Fruit fly (Drosophila melanogaster) S2 (cell line): Measurements from ENCODE around the gene CG13360.

Source experiments
- CG8478 ChIP-seq: fragments of >200 bp; optimal IDR thresholded peaks from 2 replicates; lab custom pipeline; 2018
- CTCF ChIP-seq, 2 experiments: fragments of >200 bp; optimal IDR thresholded peaks; 2 replicates each; lab custom pipeline; 2018

Gene CG13360

DNA sequence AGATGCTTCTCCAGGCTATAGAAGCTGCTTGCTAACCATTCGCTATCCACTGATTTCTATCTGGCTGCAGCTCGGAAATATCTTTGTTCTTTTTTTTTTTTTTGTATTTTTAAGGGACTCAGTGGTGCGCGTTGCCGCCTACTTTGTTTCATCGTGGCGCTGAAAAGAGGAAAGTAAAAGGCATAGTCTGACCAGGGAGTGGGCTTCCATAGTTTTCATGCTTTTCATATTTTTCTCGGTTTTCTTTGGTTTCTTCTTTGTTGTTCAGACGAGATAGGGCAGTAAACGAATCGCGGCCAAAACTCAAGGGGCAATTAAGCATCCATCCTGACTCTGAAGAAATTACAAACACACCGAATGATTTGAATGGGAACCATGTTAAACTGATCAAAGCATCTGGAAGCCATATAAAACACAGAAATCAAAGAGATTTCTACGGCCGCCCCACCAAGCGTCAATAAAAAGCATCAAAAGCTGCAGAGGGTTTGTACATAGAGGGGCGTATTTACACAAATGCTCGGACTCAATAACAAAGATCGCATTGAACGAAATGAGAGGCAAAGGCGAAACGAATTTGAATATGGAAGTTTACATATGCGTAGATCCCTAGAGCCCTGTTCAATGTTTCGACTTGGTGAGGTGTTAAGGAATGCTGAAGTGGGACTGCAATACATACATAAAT lies 17.4 kb downstream of the CG13360 start:
- TF ChIP-seq CG8478 (lab: Kevin White, UChicago) (no peak), CTCF (optimal IDR thresholded peaks at IDR 0.05; lab: Kevin White, UChicago) (no peak)

DNA sequence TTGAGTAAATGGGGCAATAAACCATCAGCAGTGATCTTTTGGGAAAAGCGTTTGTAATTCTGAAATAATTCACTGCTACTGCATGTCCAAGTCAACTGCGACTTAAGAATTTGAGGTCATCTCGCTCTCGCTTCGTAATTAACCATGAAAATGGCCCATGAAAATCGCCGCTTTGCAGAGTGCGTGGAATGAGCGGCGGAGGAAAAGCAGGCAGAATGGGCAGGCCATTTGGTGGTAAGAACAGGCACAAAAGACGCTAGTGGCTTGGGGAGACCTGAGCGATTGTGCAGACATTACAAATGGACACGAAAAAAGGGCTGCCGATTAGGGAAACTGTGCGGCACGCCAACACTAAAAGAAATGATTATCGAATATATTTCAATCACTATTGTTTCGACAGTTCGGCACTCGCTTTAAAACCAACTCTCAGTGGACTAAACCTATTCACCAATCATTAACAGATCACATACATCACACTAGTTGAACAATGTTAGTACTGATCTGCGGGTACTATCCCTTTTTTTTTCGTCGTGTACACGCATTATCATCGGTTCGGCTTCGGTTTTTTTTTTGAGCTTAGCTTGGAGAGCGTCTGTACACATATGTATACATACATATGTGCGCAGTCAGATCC lies 18.3 kb downstream of the CG13360 start:
- TF ChIP-seq CG8478 (lab: Kevin White, UChicago) = no peak
- TF ChIP-seq CTCF (optimal IDR thresholded peaks at IDR 0.05; lab: Kevin White, UChicago) = no peak

DNA sequence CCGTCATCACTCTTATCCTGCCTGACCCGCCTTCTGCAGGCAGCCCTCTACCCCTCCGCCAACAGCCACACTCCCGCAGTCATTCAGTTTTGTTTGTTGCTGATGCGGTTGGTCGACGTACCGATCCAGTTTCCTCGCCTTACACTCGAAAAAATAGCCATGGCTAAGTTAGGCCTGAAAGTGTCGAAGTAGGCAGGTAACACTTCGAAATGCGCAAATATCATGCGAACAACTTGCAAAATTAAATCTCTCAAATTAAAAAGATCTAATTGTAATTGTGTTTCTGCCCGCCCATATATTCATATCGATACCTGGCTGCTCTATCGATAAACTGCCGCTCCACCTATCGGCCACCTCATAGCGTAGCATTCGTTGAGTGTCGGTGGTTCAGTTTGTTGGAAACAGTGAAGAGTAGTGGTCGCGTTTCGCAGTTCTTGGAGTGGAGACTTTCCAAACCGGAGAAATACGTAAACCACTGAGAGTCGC lies 20.2 kb downstream of the CG13360 start, which contains the start of gene fz3:
fz3 (plus strand) TSS at position 307 of the 486 bp plus-strand sequence.
- TF ChIP-seq CG8478 (lab: Kevin White, UChicago) (no peak), CTCF (optimal IDR thresholded peaks at IDR 0.05; lab: Kevin White, UChicago) (peak; percentile 75)

DNA sequence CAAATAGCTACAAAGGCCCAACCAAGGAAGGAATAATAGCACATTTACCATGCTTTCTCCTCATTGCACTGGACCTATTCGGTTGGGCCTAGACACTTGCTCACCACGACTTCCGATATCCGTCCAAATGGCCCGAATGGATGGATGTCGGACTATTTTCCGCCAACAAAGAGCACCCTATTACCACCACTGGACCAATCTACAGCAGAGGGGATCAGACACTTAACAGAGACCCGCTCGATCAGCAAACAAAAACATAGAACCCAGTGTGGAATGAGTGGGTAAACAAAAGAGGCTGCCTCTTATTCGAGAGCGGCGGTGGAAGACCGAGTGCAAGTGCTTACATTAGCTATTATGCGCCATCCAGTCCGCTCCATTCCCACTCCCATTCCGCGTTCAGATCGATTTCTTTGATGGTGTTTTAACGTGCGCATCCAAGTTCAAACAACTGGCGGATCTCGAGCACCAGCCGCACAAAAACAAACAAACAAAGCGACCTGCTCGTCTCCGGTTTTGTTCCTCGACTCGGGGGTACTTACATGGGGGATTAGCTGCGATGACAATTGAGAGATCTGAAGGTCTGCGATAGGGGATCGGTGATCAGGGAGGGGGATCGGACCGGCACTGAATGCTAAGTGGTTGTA lies 21.3 kb downstream of the CG13360 start:
- TF ChIP-seq CG8478 (lab: Kevin White, UChicago) (no peak), CTCF (optimal IDR thresholded peaks at IDR 0.05; lab: Kevin White, UChicago) (no peak)

DNA sequence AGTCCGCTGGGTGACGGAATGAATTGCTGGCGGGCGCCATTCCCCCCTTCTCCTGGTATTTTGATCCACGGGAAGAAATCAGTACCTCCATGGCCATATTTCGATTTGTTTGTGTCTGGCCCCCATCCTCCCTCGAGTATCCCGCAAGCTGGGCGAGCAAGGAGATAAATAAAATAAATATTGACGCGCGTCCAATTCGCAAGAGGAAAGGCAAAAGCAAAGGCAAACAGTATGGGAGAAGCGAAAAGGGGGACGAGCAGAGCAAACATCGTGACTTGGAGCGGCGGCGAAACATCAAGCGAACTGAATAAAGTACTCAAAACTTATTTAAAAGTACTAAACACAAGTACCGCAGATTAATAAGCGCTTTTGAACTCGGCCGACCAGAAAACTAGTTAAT lies 22.0 kb downstream of the CG13360 start:
- TF ChIP-seq CTCF (optimal IDR thresholded peaks at IDR 0.05; lab: Kevin White, UChicago) (no peak), CG8478 (lab: Kevin White, UChicago) (no peak)

DNA sequence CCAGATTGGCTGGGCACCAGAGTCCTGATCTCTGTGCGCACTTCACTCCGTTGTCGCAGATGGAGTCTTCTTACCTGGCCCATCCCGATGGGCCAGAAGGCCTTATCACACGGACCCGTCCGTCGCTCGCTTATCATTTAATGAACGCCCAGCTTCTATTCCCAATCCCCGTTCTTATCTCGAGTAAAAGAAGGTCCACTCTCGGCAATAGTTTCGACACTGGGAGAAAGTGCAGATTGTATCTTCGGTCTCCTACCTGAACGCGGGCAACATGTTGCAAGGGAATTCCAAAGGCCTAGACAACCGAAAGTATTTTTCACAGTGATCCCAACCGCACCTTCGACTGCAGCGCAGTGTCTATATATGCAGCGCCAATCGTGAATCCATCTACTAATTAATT lies 23.8 kb downstream of the CG13360 start:
- no peak for TF ChIP-seq CTCF (optimal IDR thresholded peaks at IDR 0.05; lab: Kevin White, UChicago)
- TF ChIP-seq CG8478 (lab: Kevin White, UChicago) = no peak

DNA sequence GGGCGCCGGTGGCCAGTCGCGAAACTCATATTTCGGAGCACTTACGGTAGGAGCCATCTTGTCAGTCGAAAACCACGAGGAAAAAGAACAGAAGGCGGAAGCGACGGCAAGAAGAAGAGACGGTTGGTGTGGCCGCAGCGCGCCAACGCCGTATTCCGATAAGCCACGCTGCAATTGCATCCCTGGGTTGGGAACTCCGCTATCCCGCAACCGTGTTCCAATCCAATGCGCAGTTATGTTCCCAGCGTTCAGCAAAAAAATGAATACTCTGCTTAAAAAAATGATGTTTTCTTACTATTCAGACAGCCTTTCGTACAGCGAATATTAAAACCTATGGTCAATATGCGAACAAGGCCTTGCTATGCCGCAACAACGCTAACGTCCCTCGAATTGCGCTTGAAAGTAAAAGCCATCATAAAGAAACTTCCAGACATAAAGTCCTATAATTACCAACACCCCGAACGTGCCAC lies 24.8 kb downstream of the CG13360 start, which contains the start of gene RpL22:
RpL22 (minus strand) TSS at position 92 of the 470 bp plus-strand sequence.
- TF ChIP-seq CTCF (optimal IDR thresholded peaks at IDR 0.05; lab: Kevin White, UChicago) (peak; percentile 66 to 69), CG8478 (lab: Kevin White, UChicago) (no peak)

DNA sequence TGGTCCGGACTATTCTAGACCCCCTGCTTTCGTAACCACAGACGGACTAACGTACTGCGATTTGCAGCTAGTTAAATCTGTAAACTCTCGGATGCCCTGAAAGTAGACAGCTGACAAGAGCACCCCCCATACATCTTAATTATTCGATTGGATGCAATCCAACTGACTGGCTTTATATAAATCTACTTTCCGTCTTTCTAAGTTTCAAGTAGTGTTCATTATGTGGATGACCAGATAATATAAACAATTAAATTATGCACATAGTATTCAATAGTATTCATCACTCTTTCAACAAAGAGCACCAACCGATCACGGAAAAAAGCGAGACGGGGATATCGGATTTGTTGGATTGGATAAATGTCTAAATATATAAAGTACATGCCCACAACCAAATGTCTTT lies 27.8 kb downstream of the CG13360 start:
- TF ChIP-seq CTCF (optimal IDR thresholded peaks at IDR 0.05; lab: Kevin White, UChicago) (no peak), CG8478 (lab: Kevin White, UChicago) (no peak)

DNA sequence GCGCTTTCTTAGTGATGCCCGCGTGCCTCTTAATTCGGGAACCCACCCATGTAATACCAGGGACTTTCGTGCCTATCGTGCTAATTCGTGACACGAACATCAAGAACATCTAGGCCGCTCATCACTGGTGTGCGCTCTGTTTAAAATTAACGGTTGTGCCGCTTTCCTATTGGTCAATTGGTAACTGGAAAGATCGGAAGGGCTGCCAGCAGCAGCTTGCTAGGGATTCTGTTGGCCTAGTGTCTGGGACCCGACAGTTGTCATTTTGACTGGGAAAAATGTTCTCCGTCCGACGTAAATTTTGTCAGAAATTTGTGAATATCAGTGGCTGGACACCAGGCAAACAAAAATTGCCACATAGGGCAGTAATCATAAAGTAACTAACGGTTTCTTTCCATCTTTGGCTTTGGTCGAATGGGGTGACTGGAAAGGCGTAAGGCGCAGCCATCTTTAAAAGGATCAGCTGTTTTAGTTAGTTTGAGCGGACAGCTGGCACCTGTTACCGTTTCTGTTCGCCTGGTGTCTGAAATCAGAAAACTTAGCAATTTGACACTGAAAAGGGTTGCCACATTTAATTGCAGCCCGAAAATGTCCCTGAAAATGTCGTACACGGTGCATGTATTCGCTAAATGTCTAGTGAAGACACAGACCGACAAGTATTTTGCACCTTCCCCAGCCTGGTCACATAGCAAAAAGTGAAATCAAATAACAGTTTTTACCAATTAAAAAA lies 30.8 kb downstream of the CG13360 start, which contains the start of gene CG5273:
CG5273 (plus strand) TSS at position 703 of the 730 bp plus-strand sequence.
- TF ChIP-seq CTCF (optimal IDR thresholded peaks at IDR 0.05; lab: Kevin White, UChicago) (peak; percentile 60 to 68), CG8478 (lab: Kevin White, UChicago) (no peak)

DNA sequence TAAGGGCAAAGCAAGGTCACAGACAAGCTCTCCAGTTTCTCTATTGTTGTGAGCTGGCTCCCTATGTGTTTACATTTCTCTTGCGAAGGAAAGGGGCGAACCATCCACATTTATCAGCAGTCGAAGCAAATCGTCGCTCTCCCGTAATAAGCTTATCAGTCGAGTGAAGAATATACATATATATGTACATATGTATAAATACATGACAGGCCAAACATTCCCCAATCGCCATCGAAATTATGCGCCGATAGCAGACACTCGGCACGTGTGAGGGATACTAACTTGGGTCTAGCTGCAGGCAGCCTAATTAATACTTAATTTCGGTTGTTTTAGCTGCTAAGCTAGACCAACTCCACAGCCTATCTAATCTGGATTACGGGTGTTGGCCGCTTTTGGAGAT lies 33.0 kb downstream of the CG13360 start:
- no peak for TF ChIP-seq CTCF (optimal IDR thresholded peaks at IDR 0.05; lab: Kevin White, UChicago)
- no peak for TF ChIP-seq CG8478 (lab: Kevin White, UChicago)

DNA sequence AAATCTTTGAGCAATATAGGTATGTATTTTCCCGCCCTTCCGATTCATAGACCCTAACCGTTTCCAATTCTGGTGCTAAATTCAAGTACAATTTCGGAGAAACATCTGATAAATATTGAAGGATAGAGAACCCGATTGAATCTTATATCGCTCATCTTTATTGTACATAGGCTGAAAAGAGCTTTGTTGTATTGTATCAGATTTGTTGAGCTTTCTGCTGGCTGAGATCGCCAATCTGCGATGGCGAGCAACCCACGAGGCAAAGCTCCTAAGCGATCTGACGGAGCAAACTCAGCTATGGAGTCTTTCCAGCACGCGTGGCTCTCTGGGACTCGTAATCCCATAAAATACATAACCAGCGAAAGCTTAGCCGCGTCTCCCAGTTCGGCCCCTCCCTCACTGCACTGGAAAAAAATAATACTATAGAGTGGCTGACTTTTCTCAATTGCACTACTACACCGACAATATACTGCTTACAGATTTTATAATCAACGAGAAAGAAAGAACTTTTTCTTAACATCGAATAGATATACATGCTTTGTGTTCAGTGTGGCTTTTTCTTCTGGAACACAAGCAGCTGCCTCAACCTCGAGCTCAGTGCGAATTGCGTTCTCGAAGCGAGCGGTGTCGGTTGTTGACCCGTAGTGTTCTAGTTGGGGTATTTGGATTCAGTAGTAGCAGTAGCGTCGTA lies 34.1 kb downstream of the CG13360 start:
- TF ChIP-seq CG8478 (lab: Kevin White, UChicago) (no peak), CTCF (optimal IDR thresholded peaks at IDR 0.05; lab: Kevin White, UChicago) (no peak)

DNA sequence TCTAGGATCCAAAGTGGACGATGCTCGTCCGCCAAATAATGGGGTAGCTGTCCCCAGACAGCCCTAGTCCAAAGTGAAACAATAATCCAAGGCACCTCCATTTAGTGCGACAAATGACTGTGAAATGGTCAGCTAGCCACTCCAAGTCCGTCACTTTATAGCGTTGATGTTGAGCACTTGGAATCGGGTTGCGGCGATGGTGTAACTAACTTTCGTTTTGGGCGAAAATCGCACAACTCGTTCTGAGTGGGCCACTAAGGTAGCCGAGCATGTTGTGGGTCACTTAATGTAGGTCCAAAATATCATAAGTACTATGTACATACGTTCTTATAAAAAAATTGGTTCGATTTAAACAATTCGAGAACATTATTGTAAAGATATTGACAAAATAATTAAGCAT lies 36.3 kb downstream of the CG13360 start, which contains the start of gene CG13361:
CG13361 (minus strand) TSS at position 101 of the 400 bp plus-strand sequence.
- TF ChIP-seq CTCF (optimal IDR thresholded peaks at IDR 0.05; lab: Kevin White, UChicago) (no peak), CG8478 (lab: Kevin White, UChicago) (no peak)

DNA sequence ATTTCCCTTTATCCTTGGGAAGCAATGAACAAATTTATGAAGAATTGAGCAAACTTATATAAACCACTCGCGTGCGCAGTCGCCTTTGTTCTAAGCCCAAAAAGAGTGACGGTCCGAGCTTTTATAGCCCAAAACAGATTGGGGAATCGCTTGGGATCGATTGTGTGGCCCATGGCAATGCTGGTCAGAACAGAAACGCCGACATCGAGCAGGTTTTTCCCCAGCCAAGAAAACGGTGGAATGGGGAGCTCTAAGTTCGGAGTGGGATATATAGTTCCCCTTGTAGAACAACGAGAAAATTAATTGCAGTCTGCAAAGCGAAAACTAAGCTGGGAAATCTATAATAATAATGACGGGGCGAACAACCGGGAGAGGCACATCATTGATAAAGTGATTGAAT lies 38.7 kb downstream of the CG13360 start, which contains the start of gene CG13362:
CG13362 (minus strand) TSS at position 101 of the 400 bp plus-strand sequence.
- TF ChIP-seq CG8478 (lab: Kevin White, UChicago) (no peak), CTCF (optimal IDR thresholded peaks at IDR 0.05; lab: Kevin White, UChicago) (no peak)
